Worm (Caenorhabditis elegans): ENCODE results near the gene F21A3.2.

DNA sequence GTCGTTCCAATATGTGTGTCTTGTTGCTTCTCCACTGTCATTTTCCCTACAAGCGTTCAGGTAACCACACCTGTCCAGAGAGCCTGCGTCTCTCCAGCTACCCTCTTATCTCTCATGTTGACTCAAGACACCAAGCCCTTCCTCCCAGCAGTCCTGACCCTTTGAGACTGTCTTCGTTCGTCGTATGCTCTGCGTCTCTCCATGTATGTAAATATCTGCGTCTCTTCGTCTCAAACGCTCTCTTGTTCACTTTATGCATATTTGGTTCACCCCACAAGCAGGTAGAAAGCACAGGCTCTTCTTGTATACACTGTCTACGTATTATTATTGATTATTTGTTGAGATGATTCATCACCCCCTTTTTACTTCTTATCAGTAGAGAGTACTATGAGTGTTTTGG lies 36.0 kb downstream of the F21A3.2 start:
- TF ChIP-seq C17E4.6 (GFP tag; IDR thresholded peaks at IDR 0.05), result no peak
- no peak for TF ChIP-seq snpc-4 (GFP tag; optimal IDR thresholded peaks at IDR 0.05)
- TF ChIP-seq snpc-4 (tag; optimal IDR thresholded peaks at IDR 0.05), result peak in 2 of 4 experiments; percentile 27 to 54
- TF ChIP-seq tbp1 (GFP tag; optimal IDR thresholded peaks at IDR 0.05), result no peak

All from whole organism, young adult.